Worm (Caenorhabditis elegans) whole organism, late embryonic: ENCODE results near the gene dhs-15.

ENCODE experiments used
- C08G9.2 ChIP-seq: sonication (generic microtip); optimal IDR thresholded peaks from 2 replicates; lab custom pipeline; 2016; ENCODE audit warnings: mild to moderate bottlenecking, missing genetic modification characterization, moderate library complexity, missing compliant biosample characterization
- C38D4.7 ChIP-seq: fragments of 200-800 bp; sonication (Bioruptor generic); optimal IDR thresholded peaks from 2 replicates; lab custom pipeline; 2018; ENCODE audit warnings: mild to moderate bottlenecking, missing genetic modification characterization, moderate library complexity, missing compliant biosample characterization
- ahr-1 ChIP-seq: sonication (generic microtip); optimal IDR thresholded peaks from 2 replicates; lab custom pipeline; 2016; ENCODE audit warnings: missing genetic modification characterization, missing compliant biosample characterization
- ceh-19 ChIP-seq: fragments of 200-800 bp; sonication (Bioruptor generic); optimal IDR thresholded peaks from 2 replicates; lab custom pipeline; 2018; ENCODE audit warnings: mild to moderate bottlenecking, missing genetic modification characterization, missing compliant biosample characterization
- ceh-2 ChIP-seq: sonication (generic microtip); optimal IDR thresholded peaks from 2 replicates; lab custom pipeline; 2016; ENCODE audit warnings: missing genotype, missing genetic modification characterization, missing compliant biosample characterization
- ceh-31 ChIP-seq: sonication (generic microtip); optimal IDR thresholded peaks from 2 replicates; lab custom pipeline; 2016; ENCODE audit warnings: missing genetic modification characterization, missing compliant biosample characterization
- ceh-45 ChIP-seq: fragments of 200-800 bp; sonication (Bioruptor generic); IDR thresholded peaks from 2 replicates; pipeline ENCODE4 v1.3.6; 2022; ENCODE audit warnings: missing genetic modification reagents, missing genetic modification characterization, missing compliant biosample characterization
- ceh-48 ChIP-seq: sonication (generic microtip); optimal IDR thresholded peaks from 2 replicates; lab custom pipeline; 2016; ENCODE audit warnings: missing genetic modification characterization, inconsistent platforms, missing compliant biosample characterization
- ceh-6 ChIP-seq: fragments of 200-800 bp; sonication (Bioruptor generic); optimal IDR thresholded peaks from 2 replicates; lab custom pipeline; 2018; ENCODE audit warnings: mild to moderate bottlenecking, missing genetic modification characterization, missing compliant biosample characterization
- ceh-9 ChIP-seq: sonication (generic microtip); optimal IDR thresholded peaks from 2 replicates; lab custom pipeline; 2016; ENCODE audit warnings: mild to moderate bottlenecking, missing genetic modification characterization, inconsistent platforms, missing compliant biosample characterization
- che-1 ChIP-seq: sonication (generic microtip); optimal IDR thresholded peaks from 2 replicates; lab custom pipeline; 2016; ENCODE audit warnings: mild to moderate bottlenecking, missing genetic modification characterization, missing compliant biosample characterization
- dve-1 ChIP-seq: sonication (generic microtip); optimal IDR thresholded peaks from 2 replicates; lab custom pipeline; 2017; ENCODE audit warnings: antibody characterized with exemption, mild to moderate bottlenecking, missing genetic modification characterization, missing compliant biosample characterization
- fkh-10 ChIP-seq: fragments of 150-350 bp; optimal IDR thresholded peaks from 2 replicates; lab custom pipeline; 2014; ENCODE audit warnings: missing biosample characterization, missing genetic modification reagents, missing genetic modification characterization
- fkh-6 ChIP-seq: sonication (generic microtip); optimal IDR thresholded peaks from 2 replicates; lab custom pipeline; 2016; ENCODE audit warnings: missing genetic modification characterization, missing compliant biosample characterization
- hlh-13 ChIP-seq: fragments of 200-800 bp; sonication (Bioruptor generic); optimal IDR thresholded peaks from 2 replicates; lab custom pipeline; 2018; ENCODE audit warnings: mild to moderate bottlenecking, missing genetic modification characterization, missing compliant biosample characterization
- hlh-30 ChIP-seq: sonication (generic microtip); optimal IDR thresholded peaks from 2 replicates; lab custom pipeline; 2017; ENCODE audit warnings: antibody characterized with exemption, missing genetic modification characterization, missing compliant biosample characterization; ENCODE audit not compliant: insufficient read depth
- hlh-6 ChIP-seq: sonication (generic microtip); optimal IDR thresholded peaks from 2 replicates; lab custom pipeline; 2016; ENCODE audit warnings: missing genotype, missing genetic modification characterization, missing compliant biosample characterization
- hlh-8 ChIP-seq: sonication (generic microtip); optimal IDR thresholded peaks from 2 replicates; lab custom pipeline; 2016; ENCODE audit warnings: missing genotype, missing genetic modification characterization, missing compliant biosample characterization
- lim-6 ChIP-seq: sonication (generic microtip); optimal IDR thresholded peaks from 2 replicates; lab custom pipeline; 2016; ENCODE audit warnings: missing genetic modification characterization, missing compliant biosample characterization
- madf-2 ChIP-seq: sonication (generic microtip); optimal IDR thresholded peaks from 2 replicates; lab custom pipeline; 2017; ENCODE audit warnings: missing genetic modification characterization, missing compliant biosample characterization
- nhr-11 ChIP-seq: fragments of 150-350 bp; optimal IDR thresholded peaks from 2 replicates; lab custom pipeline; 2014; ENCODE audit warnings: missing biosample characterization, missing genetic modification characterization
- pros-1 ChIP-seq: fragments of 150-350 bp; optimal IDR thresholded peaks from 2 replicates; lab custom pipeline; 2014; ENCODE audit warnings: missing biosample characterization, missing genetic modification reagents, missing genetic modification characterization
- ref-2 ChIP-seq: sonication (generic microtip); optimal IDR thresholded peaks from 2 replicates; lab custom pipeline; 2016; ENCODE audit warnings: missing genetic modification characterization, missing compliant biosample characterization
- rnt-1 ChIP-seq: sonication (generic microtip); optimal IDR thresholded peaks from 2 replicates; lab custom pipeline; 2016; ENCODE audit warnings: missing genetic modification characterization, missing compliant biosample characterization
- ztf-16 ChIP-seq: sonication (generic microtip); optimal IDR thresholded peaks from 2 replicates; lab custom pipeline; 2017; ENCODE audit warnings: missing genetic modification characterization, missing compliant biosample characterization

Gene dhs-15

ce11 chrV:2722555-2722954 lies 47.1 kb downstream of the dhs-15 start, which contains the start of gene srg-60:
Gene srg-60 (minus strand): TSS chrV:2722655.
- TF ChIP-seq ceh-31 (tag; lab: Kevin White, UChicago) (no peak), fkh-6 (tag; lab: Kevin White, UChicago) (no peak), hlh-8 (tag; lab: Kevin White, UChicago) (no peak), C38D4.7 (GFP tag; lab: Kevin White, UChicago) (no peak), ref-2 (tag; lab: Kevin White, UChicago) (no peak), madf-2 (tag; lab: Kevin White, UChicago) (no peak), dve-1 (tag; lab: Kevin White, UChicago) (no peak), rnt-1 (no peak), hlh-6 (tag; lab: Kevin White, UChicago) (no peak), lim-6 (tag; lab: Kevin White, UChicago) (no peak)
- TF ChIP-seq, all 69 proteins: peak for 0

DNA sequence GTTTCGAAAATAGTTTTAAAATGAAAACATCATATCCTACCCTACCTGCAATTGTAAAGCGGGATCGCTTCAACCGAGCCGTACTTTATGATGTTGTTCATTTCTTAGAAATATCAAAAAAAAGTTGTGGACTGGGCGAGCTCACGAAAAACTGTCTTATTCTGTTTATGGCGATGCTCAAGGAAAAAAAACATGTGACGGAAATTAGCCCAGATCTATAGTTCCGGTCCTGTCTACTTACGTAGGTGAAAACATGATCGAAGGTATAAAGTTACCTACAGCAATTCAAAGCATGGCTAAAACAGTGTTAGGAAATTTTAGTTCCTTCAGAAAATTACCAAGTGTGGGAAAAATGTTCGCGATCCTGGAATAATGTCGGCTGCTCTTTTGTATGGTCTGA lies 48.9 kb downstream of the dhs-15 start, which contains the start of gene srt-27:
TSS of gene srt-27 (minus strand) at position 101 of the 400 bp plus-strand sequence.
- no peak for TF ChIP-seq pros-1
- TF ChIP-seq ceh-2 (tag; lab: Kevin White, UChicago), result no peak
- TF ChIP-seq nhr-11, result no peak
- no peak for TF ChIP-seq ceh-31 (tag; lab: Kevin White, UChicago)
- TF ChIP-seq ceh-6 (GFP tag; lab: Kevin White, UChicago), result no peak
- TF ChIP-seq che-1, result no peak
- TF ChIP-seq ahr-1, result no peak
- TF ChIP-seq hlh-13 (GFP tag; lab: Kevin White, UChicago), result no peak
- TF ChIP-seq lim-6 (tag; lab: Kevin White, UChicago), result no peak
- no peak for TF ChIP-seq hlh-6 (tag; lab: Kevin White, UChicago)
- TF ChIP-seq ceh-9 (tag; lab: Kevin White, UChicago), result no peak
- no peak for TF ChIP-seq ceh-48 (tag; lab: Kevin White, UChicago)
- no peak for TF ChIP-seq ceh-19 (GFP tag; lab: Kevin White, UChicago)
- no peak for TF ChIP-seq hlh-30 (tag; lab: Kevin White, UChicago)
- no peak for TF ChIP-seq ztf-16 (tag; lab: Kevin White, UChicago)
- no peak for TF ChIP-seq ceh-45 (GFP tag; lab: Robert Waterston, UW)
- TF ChIP-seq madf-2 (tag; lab: Kevin White, UChicago), result no peak
- no peak for TF ChIP-seq hlh-8 (tag; lab: Kevin White, UChicago)
- TF ChIP-seq fkh-10 (GFP tag; lab: Kevin White, UChicago), result no peak

DNA sequence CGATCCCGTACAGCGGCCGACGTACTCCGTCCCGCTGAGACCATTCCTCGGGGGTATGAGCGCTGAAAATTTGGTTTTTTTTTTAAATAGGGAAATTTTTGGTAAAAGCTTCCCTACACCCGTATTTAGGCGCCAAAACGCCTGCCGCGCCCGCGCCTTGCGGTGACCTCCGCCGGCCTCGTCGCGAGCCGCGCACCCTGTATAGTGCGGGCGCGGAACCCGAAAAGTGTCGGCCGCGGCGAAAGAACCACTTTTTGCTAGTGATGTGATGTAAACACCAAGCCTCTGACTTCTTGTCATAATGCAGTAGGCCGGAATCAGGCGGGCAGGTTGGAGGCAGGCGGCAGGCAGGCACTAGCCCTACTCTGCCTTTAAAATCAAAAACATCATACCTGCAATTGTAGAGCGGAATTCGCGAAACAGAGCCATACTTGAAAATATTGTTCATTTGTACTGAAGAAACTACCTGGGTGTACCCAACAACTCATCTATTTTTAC lies 50.9 kb downstream of the dhs-15 start, which contains the start of gene srt-29:
TSS of gene srt-29 (minus strand) at position 448 of the 498 bp plus-strand sequence.
- TF ChIP-seq ref-2 (tag; lab: Kevin White, UChicago), result no peak
- TF ChIP-seq C08G9.2 (tag; lab: Kevin White, UChicago), result peak; percentile 7
